Fruit fly (Drosophila melanogaster): ENCODE data around the gene CG5181.

CG5181 gene

dm6 chr2L:7433337-7433956, 23.8 kb upstream of the CG5181 start, which contains the start of gene CG5958:
TSS of gene CG5958 (minus strand) at chr2L:7433516.
- TF ChIP-seq CG17801 (GFP tag; optimal IDR thresholded peaks at IDR 0.05; ENCODE audit: partially characterized antibody): no peak

DNA sequence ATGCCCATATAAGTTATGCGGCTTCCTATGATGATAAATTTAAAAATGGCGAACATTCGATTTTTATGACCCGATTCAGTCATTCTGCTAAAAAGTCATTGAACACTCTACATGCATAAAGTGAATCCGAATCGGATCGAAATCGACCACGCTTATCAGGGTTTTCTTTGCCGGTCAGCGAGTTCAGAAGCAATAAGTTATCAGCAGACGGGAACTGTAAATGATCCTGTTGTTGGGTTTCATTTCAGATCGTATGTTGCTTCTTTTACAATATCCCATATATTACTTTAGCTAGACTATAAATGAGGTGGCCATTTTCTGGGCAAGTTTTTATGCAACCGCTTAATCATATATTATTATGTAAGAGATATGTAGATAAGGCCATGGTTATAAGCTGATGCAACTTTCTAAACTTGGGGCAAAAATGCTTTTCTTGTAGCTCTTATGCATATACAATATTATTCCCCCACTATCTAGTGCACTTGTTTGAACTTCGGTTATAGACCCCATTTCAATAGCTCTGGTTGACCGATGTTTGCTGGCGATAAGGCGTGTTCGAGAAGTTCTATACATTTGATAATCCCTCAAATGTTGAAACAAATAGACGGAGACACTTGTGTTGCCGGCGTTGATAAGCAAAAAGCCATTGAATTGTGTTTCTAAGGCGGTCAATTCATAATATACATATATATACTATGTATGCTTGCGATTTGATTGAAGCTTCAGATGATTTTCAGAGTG, 22.4 kb upstream of the CG5181 start:
- no peak for TF ChIP-seq CG17801 (GFP tag; optimal IDR thresholded peaks at IDR 0.05; ENCODE audit: partially characterized antibody)

DNA sequence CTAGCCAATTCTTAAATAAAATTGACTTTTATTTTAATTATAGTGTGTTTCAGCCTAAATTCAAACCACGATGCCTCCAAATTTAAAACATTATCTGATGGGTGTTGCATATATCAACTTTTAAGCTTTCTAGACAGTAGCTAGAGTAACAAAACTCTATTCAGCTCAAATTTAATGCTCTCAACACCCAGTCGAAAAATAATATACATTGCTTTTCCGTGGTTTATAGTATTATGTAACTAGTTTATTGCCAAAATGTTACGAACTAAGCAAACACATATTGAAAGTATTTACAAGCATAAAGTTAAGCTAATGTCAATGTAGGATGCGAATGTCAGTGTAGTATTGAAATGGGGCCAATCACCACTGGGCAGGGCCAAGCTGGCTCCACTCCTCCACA, 20.7 kb upstream of the CG5181 start:
- no peak for TF ChIP-seq CG17801 (GFP tag; optimal IDR thresholded peaks at IDR 0.05; ENCODE audit: partially characterized antibody)

DNA sequence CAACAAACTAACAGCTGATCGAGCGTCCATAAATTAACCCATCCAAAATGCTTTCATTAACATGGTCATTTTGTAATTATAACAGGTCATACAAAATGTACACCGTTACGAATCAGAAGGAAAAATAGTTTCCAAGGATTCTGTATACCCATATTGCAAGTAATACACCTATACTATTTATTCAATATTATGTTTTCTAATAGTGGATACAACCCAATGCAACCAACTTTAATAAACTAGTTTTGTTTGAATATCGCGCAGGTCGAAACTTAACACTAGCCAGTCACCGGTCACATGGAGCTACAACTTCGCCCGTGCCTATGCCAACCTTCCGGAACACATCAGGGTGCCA, 18.2 kb upstream of the CG5181 start:
- no peak for TF ChIP-seq CG17801 (GFP tag; optimal IDR thresholded peaks at IDR 0.05; ENCODE audit: partially characterized antibody)

DNA sequence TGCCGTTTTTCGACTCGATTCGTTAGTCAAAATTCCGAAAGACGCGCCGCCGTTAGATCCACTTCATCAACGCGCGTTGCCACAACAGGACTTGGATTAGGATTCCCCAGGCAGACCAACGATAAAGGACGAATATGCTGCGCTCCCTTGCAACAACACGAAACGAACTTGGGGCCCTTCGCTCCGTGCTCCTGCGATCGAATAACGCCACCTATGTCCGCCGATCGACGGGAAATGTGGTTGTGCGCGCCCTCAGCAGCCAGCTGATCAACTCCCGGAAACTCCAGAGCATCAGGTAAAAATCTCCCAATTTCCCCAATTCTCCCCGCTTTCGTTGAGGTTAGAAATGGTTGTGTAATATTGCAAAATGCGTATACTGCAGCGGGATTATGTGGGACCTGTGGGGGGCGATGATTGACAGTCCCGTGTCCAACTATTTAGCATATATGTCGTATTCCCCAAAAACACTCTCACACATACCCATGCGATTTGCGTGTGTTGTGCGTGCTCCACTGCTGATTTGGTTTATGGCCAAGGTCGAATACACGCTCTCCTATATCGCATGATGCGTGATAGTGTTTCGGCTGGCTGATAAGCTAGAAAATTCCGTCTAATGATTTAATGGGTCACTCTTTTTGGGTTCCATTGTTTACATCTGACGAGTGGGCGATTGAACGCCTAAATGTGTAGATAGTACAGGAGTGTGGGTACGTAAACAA, 17.6 kb upstream of the CG5181 start:
- no peak for TF ChIP-seq CG17801 (GFP tag; optimal IDR thresholded peaks at IDR 0.05; ENCODE audit: partially characterized antibody)

DNA sequence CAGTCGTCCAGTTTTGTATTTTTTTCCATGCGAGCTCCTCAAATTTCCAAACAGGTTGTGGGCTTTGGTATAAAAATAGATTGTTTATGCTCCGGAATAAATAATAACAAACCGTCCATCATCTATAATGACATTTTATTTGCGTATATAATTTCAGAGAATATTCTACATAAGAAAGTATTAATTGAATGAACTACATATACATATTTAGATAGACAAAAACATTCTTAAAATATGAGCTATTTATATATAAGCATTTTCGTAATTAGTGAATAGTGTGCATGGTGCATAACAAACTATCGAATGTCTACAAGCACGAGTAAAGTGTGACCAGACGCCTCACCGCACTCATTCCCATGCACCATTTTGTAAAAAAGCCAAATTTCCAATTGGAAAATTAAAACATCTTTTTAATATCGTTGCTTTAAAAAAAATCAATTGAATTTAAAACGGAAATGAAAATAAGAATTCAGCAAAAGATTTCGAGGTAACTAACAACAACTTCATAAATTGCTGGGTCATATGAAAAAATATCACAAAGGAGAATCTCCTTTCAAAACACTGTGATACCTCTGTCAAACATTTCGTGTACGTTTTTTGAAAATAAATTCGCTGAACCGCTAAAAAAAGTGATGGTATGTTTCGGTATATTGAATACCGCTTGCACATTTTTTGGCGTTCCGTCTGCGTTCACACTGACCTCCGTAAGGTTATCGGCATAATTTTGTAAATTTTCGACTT, 16.9 kb upstream of the CG5181 start, which contains the start of gene muc:
muc (plus strand) TSS at position 541 of the 741 bp plus-strand sequence.
- peak; percentile 23 for TF ChIP-seq CG17801 (GFP tag; optimal IDR thresholded peaks at IDR 0.05; ENCODE audit: partially characterized antibody)

DNA sequence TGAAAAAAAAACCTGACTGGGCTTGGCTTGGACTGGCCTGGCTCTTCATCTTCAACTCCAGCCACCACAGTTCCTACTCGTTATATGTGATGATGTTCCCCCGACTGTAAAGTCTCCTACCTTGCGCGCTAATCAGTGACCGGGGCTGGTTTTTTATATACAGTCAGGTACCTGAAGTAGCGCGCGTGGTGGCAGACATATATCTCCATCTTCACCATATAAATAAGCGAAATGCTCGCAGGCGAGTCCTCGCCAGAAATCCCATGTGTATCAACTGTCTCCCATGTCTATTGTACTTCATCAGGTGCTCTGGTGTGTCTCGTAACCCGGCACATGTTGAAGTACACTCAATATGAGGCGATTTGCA, 16.1 kb upstream of the CG5181 start:
- TF ChIP-seq CG17801 (GFP tag; optimal IDR thresholded peaks at IDR 0.05; ENCODE audit: partially characterized antibody): no peak

DNA sequence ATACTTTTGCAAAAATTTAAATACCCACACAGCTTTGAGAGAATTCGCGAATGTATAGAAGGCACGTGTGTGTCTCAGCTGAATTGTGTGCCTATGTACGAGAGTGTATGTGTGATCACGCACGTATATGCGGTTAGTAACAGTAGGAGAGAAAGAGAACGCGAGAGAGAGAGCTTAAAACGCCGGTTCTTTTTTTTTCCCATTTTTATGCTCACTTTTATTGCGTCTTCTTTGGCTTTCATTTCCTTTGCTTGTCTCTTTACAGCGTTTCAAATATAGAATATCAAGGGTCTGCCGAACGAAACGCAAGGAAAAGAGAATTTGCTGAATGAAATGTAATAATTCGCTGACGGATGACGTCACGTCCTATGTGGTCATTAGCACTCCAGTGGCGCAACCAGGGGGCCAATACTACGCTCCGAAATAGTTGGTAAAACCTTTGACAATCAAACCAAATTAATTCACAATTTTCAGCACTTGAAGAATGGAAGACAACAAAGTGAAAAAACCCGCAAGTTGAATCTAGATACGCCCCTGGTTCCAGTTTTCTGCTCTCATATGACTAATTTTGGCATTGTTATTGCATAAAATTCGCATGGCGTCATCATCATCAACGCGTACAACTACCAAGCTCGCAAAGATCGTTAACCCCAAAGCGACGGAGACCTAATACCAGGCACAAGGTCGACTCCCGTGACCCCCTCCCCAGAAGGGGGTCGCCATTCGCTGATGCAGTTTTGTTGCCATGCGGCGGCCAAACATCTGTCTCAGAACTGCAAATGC, 15.5 kb upstream of the CG5181 start:
- TF ChIP-seq CG17801 (GFP tag; optimal IDR thresholded peaks at IDR 0.05; ENCODE audit: partially characterized antibody): peak; percentile 86

dm6 chr2L:7424282-7424905, 14.8 kb upstream of the CG5181 start:
- TF ChIP-seq CG17801 (GFP tag; optimal IDR thresholded peaks at IDR 0.05; ENCODE audit: partially characterized antibody): no peak

DNA sequence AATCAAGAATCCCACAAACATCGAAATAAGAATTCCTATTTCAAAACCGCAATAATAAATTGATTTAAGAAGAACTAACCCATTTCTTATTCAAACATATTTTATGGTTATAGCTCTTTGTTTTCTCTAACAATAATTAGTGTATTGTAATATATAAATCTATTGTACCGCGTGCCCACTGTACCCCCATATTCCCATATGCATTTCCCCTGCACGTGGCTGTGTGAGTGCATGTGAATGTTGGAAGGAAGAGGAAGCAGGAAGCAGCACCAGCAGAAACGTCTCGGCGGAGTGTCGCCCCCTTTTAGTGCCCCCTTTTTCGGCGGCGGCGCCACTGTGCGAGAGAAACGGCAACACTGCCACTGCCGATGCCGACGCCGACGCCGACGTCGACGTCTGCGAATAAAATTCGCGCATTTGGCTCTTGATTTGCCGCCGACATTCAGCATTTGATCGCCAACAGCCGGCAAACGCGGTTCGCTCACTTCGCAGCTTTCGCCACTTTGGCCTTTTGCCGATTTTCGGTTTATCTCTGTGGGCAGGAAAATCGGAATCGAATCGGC, 13.8 kb upstream of the CG5181 start:
- peak; percentile 27 for TF ChIP-seq CG17801 (GFP tag; optimal IDR thresholded peaks at IDR 0.05; ENCODE audit: partially characterized antibody)

DNA sequence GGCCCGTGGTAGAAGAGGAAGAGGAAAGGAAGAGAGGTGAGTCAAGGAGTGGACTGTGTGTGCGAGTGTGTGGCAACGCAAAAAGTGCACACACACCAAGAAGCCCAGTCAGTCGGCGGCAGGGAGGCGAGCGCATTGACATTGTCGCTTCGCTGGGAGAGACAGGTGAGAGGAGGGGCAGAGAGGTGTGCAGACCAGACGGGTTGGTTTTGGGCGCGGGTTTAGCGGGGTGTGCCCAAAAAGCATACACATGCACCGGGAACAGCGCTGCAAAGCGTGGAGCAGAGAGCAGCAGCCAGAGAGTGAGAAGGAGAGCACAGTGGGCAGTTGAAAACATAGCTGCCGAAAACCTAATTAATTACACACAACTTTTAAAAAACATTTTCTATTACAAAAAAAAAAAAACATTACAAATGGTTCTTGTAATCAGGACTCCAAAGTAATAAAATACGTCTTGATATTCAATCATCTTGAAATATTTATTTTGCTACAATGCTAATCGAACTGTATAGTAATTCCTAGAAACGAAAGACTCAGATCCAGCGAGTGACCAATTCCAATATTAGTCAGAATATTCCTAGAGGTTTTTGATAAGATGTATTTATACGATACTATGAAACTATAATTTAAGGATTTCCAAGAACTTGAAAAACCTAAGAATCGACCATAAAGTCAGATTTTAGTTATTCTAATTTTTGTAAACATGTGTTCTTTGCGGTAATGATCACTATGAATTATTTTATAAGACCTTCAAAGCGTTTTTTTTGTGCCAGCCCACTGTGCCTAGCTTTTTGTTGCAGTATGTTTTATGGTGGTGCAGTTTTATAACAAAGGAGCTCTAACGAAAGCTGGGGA, 13.0 kb upstream of the CG5181 start:
- no peak for TF ChIP-seq CG17801 (GFP tag; optimal IDR thresholded peaks at IDR 0.05; ENCODE audit: partially characterized antibody)

- no peak for TF ChIP-seq CG17801 (GFP tag; optimal IDR thresholded peaks at IDR 0.05; ENCODE audit: partially characterized antibody)
Measured at dm6 chr2L:7420305-7421287, 11.0 kb upstream of the CG5181 start.

Measured in ovary, adult (tissue).